Worm (Caenorhabditis elegans) whole organism, late embryonic: ENCODE data around the gene srw-36.

Experiments
- ama-1 ChIP-seq: fragments of 150-350 bp; optimal IDR thresholded peaks from 2 replicates; lab custom pipeline; 2014
- dmd-4 ChIP-seq: sonication (generic microtip); optimal IDR thresholded peaks from 2 replicates; lab custom pipeline; 2016; ENCODE audit warnings: borderline replicate concordance, missing genetic modification characterization, missing compliant biosample characterization
- fkh-10 ChIP-seq: fragments of 150-350 bp; optimal IDR thresholded peaks from 2 replicates; lab custom pipeline; 2014; ENCODE audit warnings: missing biosample characterization, missing genetic modification reagents, missing genetic modification characterization
- gmeb-2 ChIP-seq: sonication (generic microtip); optimal IDR thresholded peaks from 2 replicates; lab custom pipeline; 2016; ENCODE audit warnings: missing genetic modification characterization, inconsistent platforms, missing compliant biosample characterization
- hlh-15 ChIP-seq: sonication (generic microtip); optimal IDR thresholded peaks from 2 replicates; lab custom pipeline; 2016; ENCODE audit warnings: missing genetic modification characterization, missing compliant biosample characterization
- npax-4 ChIP-seq: sonication (generic microtip); optimal IDR thresholded peaks from 2 replicates; lab custom pipeline; 2016; ENCODE audit warnings: missing genetic modification characterization, missing compliant biosample characterization
- pha-4 ChIP-seq: fragments of 150-350 bp; optimal IDR thresholded peaks from 2 replicates; lab custom pipeline; 2018; ENCODE audit warnings: missing biosample characterization, missing genetic modification reagents, missing genetic modification characterization
- pqm-1 ChIP-seq: sonication (generic microtip); optimal IDR thresholded peaks from 2 replicates; lab custom pipeline; 2016; ENCODE audit warnings: missing genetic modification characterization, missing compliant biosample characterization
- rnt-1 ChIP-seq: sonication (generic microtip); optimal IDR thresholded peaks from 2 replicates; lab custom pipeline; 2016; ENCODE audit warnings: missing genetic modification characterization, missing compliant biosample characterization
- sox-4 ChIP-seq: sonication (generic microtip); optimal IDR thresholded peaks from 2 replicates; lab custom pipeline; 2017; ENCODE audit warnings: mild to moderate bottlenecking, missing genetic modification characterization, inconsistent platforms, missing compliant biosample characterization
- tbx-2 ChIP-seq: sonication (generic microtip); optimal IDR thresholded peaks from 2 replicates; lab custom pipeline; 2016; ENCODE audit warnings: missing genetic modification characterization, missing compliant biosample characterization
- unc-55 ChIP-seq: sonication (generic microtip); optimal IDR thresholded peaks from 2 replicates; lab custom pipeline; 2017; ENCODE audit warnings: missing biosample characterization, missing genetic modification reagents, missing genetic modification characterization

- TF ChIP-seq sox-4 (no peak), pqm-1 (tag; lab: Kevin White, UChicago) (no peak), tbx-2 (tag; lab: Kevin White, UChicago) (no peak), fkh-10 (GFP tag; lab: Kevin White, UChicago) (no peak), npax-4 (tag; lab: Kevin White, UChicago) (no peak), pha-4 (no peak), unc-55 (GFP tag; lab: Kevin White, UChicago) (no peak), gmeb-2 (no peak), ama-1 (lab: Kevin White, UChicago) (no peak), hlh-15 (no peak), rnt-1 (no peak), dmd-4 (tag; lab: Kevin White, UChicago) (no peak)
Measured at ce11 chrV:16647093-16647492, 35.9 kb upstream of the srw-36 start, which contains the start of gene W06G6.10.
